Worm (Caenorhabditis elegans) whole organism, L1 larva: ENCODE measurements around the gene M04C3.5.

Source experiments
- F16B12.6 ChIP-seq: fragments of 150-350 bp; optimal IDR thresholded peaks from 2 replicates; lab custom pipeline; 2014; ENCODE audit warnings: missing biosample characterization, missing genetic modification characterization
- Y116A8C.19 ChIP-seq: sonication (generic microtip); optimal IDR thresholded peaks from 2 replicates; lab custom pipeline; 2016; ENCODE audit warnings: missing compliant biosample characterization, missing genetic modification characterization, borderline replicate concordance
- aha-1 ChIP-seq: fragments of 150-350 bp; optimal IDR thresholded peaks from 2 replicates; lab custom pipeline; 2014; ENCODE audit warnings: missing biosample characterization, missing genetic modification characterization
- alr-1 ChIP-seq: fragments of 200-800 bp; sonication (Bioruptor generic); optimal IDR thresholded peaks from 2 replicates; lab custom pipeline; 2018; ENCODE audit warnings: borderline replicate concordance, mild to moderate bottlenecking, missing genetic modification characterization, missing compliant biosample characterization
- blmp-1 ChIP-seq: fragments of 150-350 bp; optimal IDR thresholded peaks from 2 replicates; lab custom pipeline; 2014; ENCODE audit warnings: missing biosample characterization, missing genetic modification characterization
- ceh-8 ChIP-seq: fragments of 200-800 bp; sonication (Bioruptor generic); optimal IDR thresholded peaks from 2 replicates; lab custom pipeline; 2018; ENCODE audit warnings: mild to moderate bottlenecking, missing genetic modification characterization, moderate library complexity, missing compliant biosample characterization
- ces-1 ChIP-seq: fragments of 150-350 bp; optimal IDR thresholded peaks from 2 replicates; lab custom pipeline; 2014; ENCODE audit warnings: missing biosample characterization, missing genetic modification reagents, missing genetic modification characterization
- dsc-1 ChIP-seq: sonication (generic microtip); optimal IDR thresholded peaks from 2 replicates; lab custom pipeline; 2016; ENCODE audit warnings: mild to moderate bottlenecking, missing genetic modification characterization, missing compliant biosample characterization
- egl-27 ChIP-seq, 2 experiments: fragments of 150-350 bp in 1 of 2; sonication (generic microtip); optimal IDR thresholded peaks; 3 replicates each; lab custom pipeline; 2017 to 2018; ENCODE audit warnings: missing biosample characterization in 2 of 2, missing genetic modification characterization in 2 of 2, missing genetic modification reagents in 2 of 2
- grh-1 ChIP-seq: fragments of 200-800 bp; sonication (Bioruptor generic); IDR thresholded peaks from 2 replicates; pipeline ENCODE4 v1.3.6; 2022; ENCODE audit warnings: missing genetic modification reagents, missing genetic modification characterization, missing compliant biosample characterization
- hlh-4 ChIP-seq: sonication (generic microtip); optimal IDR thresholded peaks from 2 replicates; lab custom pipeline; 2016; ENCODE audit warnings: mild to moderate bottlenecking, missing genetic modification characterization, missing compliant biosample characterization
- hpl-2 ChIP-seq: fragments of 150-350 bp; optimal IDR thresholded peaks from 2 replicates; lab custom pipeline; 2014; ENCODE audit warnings: missing biosample characterization, missing genetic modification reagents, missing genetic modification characterization
- jun-1 ChIP-seq: fragments of 150-350 bp; optimal IDR thresholded peaks from 2 replicates; lab custom pipeline; 2014; ENCODE audit warnings: missing biosample characterization, missing genetic modification reagents, missing genetic modification characterization
- lin-14 ChIP-seq: fragments of 200-800 bp; sonication (Bioruptor generic); optimal IDR thresholded peaks from 2 replicates; lab custom pipeline; 2018; ENCODE audit warnings: mild to moderate bottlenecking, missing genetic modification characterization, moderate library complexity, missing compliant biosample characterization
- lin-39 ChIP-seq: fragments of 150-350 bp; optimal IDR thresholded peaks from 2 replicates; lab custom pipeline; 2014; ENCODE audit warnings: missing biosample characterization, missing genetic modification reagents, missing genetic modification characterization
- lir-3 ChIP-seq: sonication (generic microtip); optimal IDR thresholded peaks from 2 replicates; lab custom pipeline; 2016; ENCODE audit warnings: mild to moderate bottlenecking, missing genetic modification characterization, moderate library complexity, missing compliant biosample characterization; ENCODE audit not compliant: poor library complexity
- mef-2 ChIP-seq: fragments of 150-350 bp; optimal IDR thresholded peaks from 2 replicates; lab custom pipeline; 2014; ENCODE audit warnings: missing biosample characterization, missing genetic modification characterization
- mep-1 ChIP-seq: fragments of 150-350 bp; optimal IDR thresholded peaks from 2 replicates; lab custom pipeline; 2014; ENCODE audit warnings: missing biosample characterization, missing genetic modification characterization
- nhr-11 ChIP-seq: fragments of 150-350 bp; optimal IDR thresholded peaks from 2 replicates; lab custom pipeline; 2014; ENCODE audit warnings: missing biosample characterization, missing genetic modification characterization
- nhr-12 ChIP-seq: sonication (generic microtip); optimal IDR thresholded peaks from 2 replicates; lab custom pipeline; 2017; ENCODE audit warnings: missing biosample characterization, missing genetic modification characterization
- nhr-20 ChIP-seq: sonication (generic microtip); optimal IDR thresholded peaks from 2 replicates; lab custom pipeline; 2016; ENCODE audit warnings: mild to moderate bottlenecking, missing genetic modification characterization, missing compliant biosample characterization
- nhr-71 ChIP-seq: sonication (generic microtip); optimal IDR thresholded peaks from 2 replicates; lab custom pipeline; 2016; ENCODE audit warnings: mild to moderate bottlenecking, missing genetic modification characterization, moderate library complexity, missing compliant biosample characterization
- nhr-76 ChIP-seq: sonication (generic microtip); optimal IDR thresholded peaks from 2 replicates; lab custom pipeline; 2017; ENCODE audit warnings: missing biosample characterization, missing genetic modification characterization
- pag-3 ChIP-seq: sonication (generic microtip); optimal IDR thresholded peaks from 2 replicates; lab custom pipeline; 2017; ENCODE audit warnings: missing genetic modification characterization, mild to moderate bottlenecking, missing compliant biosample characterization, antibody characterized with exemption, borderline replicate concordance; ENCODE audit not compliant: insufficient read depth
- pax-3 ChIP-seq: fragments of 200-800 bp; sonication (Bioruptor generic); optimal IDR thresholded peaks from 2 replicates; lab custom pipeline; 2018; ENCODE audit warnings: mild to moderate bottlenecking, missing genetic modification characterization, moderate library complexity, missing compliant biosample characterization
- pqm-1 ChIP-seq: sonication (generic microtip); optimal IDR thresholded peaks from 3 replicates; lab custom pipeline; 2017; ENCODE audit warnings: missing biosample characterization, missing genetic modification characterization
- snu-23 ChIP-seq: sonication (generic microtip); optimal IDR thresholded peaks from 2 replicates; lab custom pipeline; 2016; ENCODE audit warnings: missing genetic modification characterization, missing compliant biosample characterization
- sup-37 ChIP-seq: fragments of 200-800 bp; sonication (Bioruptor generic); optimal IDR thresholded peaks from 2 replicates; lab custom pipeline; 2018; ENCODE audit warnings: mild to moderate bottlenecking, missing genetic modification characterization, missing compliant biosample characterization
- tbx-2 ChIP-seq: sonication (generic microtip); optimal IDR thresholded peaks from 2 replicates; lab custom pipeline; 2016; ENCODE audit warnings: missing genetic modification characterization, missing compliant biosample characterization
- tlp-1 ChIP-seq: fragments of 150-350 bp; optimal IDR thresholded peaks from 2 replicates; lab custom pipeline; 2014; ENCODE audit warnings: missing biosample characterization, missing genetic modification characterization
- zag-1 ChIP-seq: fragments of 150-350 bp; optimal IDR thresholded peaks from 2 replicates; lab custom pipeline; 2014; ENCODE audit warnings: missing biosample characterization, missing genetic modification characterization
- zip-4 ChIP-seq: fragments of 200-800 bp; sonication (Bioruptor generic); optimal IDR thresholded peaks from 2 replicates; lab custom pipeline; 2018; ENCODE audit warnings: mild to moderate bottlenecking, missing genetic modification characterization, moderate library complexity, missing compliant biosample characterization

The M04C3.5 gene

ce11 chrV:19495587-19495986 lies 46.1 kb downstream of the M04C3.5 start, which contains the start of gene scl-21:
TSS of gene scl-21 (minus strand) at chrV:19495687.
- TF ChIP-seq nhr-71 (tag; lab: Kevin White, UChicago), result no peak
- TF ChIP-seq egl-27 (tag; optimal IDR thresholded peaks at IDR 0.05; lab: Kevin White, UChicago), result no peak
- no peak for TF ChIP-seq sup-37 (GFP tag; lab: Kevin White, UChicago)
- no peak for TF ChIP-seq jun-1 (tag; lab: Kevin White, UChicago)
- TF ChIP-seq pax-3 (tag; lab: Kevin White, UChicago), result no peak
- no peak for TF ChIP-seq nhr-11 (tag; lab: Kevin White, UChicago)
- TF ChIP-seq lin-14 (GFP tag; lab: Kevin White, UChicago), result no peak
- no peak for TF ChIP-seq nhr-76
- no peak for TF ChIP-seq Y116A8C.19 (tag; lab: Kevin White, UChicago)
- no peak for TF ChIP-seq alr-1 (tag; lab: Kevin White, UChicago)
- no peak for TF ChIP-seq lin-39 (tag; lab: Kevin White, UChicago)
- no peak for TF ChIP-seq F16B12.6
- no peak for TF ChIP-seq pag-3 (tag; lab: Kevin White, UChicago)
- TF ChIP-seq mef-2 (tag; lab: Kevin White, UChicago), result no peak
- TF ChIP-seq mep-1, result no peak
- no peak for TF ChIP-seq blmp-1
- TF ChIP-seq aha-1 (tag; lab: Kevin White, UChicago), result no peak
- TF ChIP-seq nhr-12 (tag; lab: Kevin White, UChicago), result no peak
- TF ChIP-seq dsc-1, result no peak
- TF ChIP-seq, all 84 proteins: peak for 0

DNA sequence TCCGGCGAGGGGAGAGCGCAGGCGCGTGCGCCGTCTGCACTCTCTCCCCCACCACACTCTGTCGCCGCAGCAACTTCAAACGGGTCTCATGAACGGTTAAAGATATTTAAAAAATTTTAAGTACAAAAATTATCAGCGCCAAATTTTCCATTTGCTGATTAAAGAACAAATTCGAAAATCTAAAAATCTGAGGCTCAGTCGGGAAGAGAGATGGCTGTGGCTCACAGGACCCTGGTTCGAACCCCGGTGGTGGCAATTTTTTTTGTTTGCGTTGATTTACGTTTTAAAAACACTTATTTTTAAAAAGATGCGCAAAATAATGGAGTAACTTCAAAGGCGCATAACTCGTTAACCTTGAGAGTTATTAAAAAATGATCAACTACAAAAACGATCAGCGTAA lies 47.6 kb downstream of the M04C3.5 start:
- no peak for TF ChIP-seq ceh-8 (GFP tag; lab: Kevin White, UChicago)
- no peak for TF ChIP-seq zip-4 (GFP tag; lab: Kevin White, UChicago)
- TF ChIP-seq egl-27 (tag; optimal IDR thresholded peaks at IDR 0.05; lab: Kevin White, UChicago), result no peak
- no peak for TF ChIP-seq zag-1
- TF ChIP-seq ces-1 (GFP tag; lab: Kevin White, UChicago), result no peak
- TF ChIP-seq hlh-4 (tag; lab: Kevin White, UChicago), result no peak
- no peak for TF ChIP-seq nhr-71 (tag; lab: Kevin White, UChicago)
- no peak for TF ChIP-seq jun-1 (tag; lab: Kevin White, UChicago)
- TF ChIP-seq tlp-1, result no peak
- TF ChIP-seq tbx-2 (tag; lab: Kevin White, UChicago), result no peak
- TF ChIP-seq lir-3 (tag; lab: Kevin White, UChicago), result no peak
- no peak for TF ChIP-seq sup-37 (GFP tag; lab: Kevin White, UChicago)
- TF ChIP-seq hpl-2 (GFP tag; lab: Kevin White, UChicago), result no peak
- no peak for TF ChIP-seq nhr-20 (tag; lab: Kevin White, UChicago)
- TF ChIP-seq grh-1 (GFP tag; lab: Robert Waterston, UW), result no peak
- TF ChIP-seq snu-23, result no peak
- TF ChIP-seq pqm-1, result no peak
